Worm (Caenorhabditis elegans): ENCODE results near the gene C28G1.6.

The C28G1.6 gene

DNA sequence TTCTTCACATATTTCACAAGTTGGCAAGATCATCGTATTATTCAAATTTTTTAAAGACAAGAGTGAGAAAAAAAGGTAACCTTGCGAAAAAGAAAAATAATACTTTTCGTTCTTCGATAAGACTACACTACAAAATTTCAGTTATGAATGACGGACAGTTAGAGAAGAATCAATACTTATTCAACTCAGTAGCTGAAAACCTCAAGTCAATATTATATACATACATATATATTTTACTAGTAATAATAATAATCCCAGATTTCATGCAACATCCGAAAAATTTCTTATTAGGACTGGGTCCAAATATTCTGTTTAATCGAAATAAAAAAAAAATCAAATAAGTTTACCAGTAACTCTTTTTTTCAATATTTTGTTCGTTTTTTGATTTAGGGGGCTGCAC lies at the start of gene C28G1.6:
C28G1.6 (minus strand) TSS at position 101 of the 400 bp plus-strand sequence.
- TF ChIP-seq klf-2 (GFP tag; conservative IDR thresholded peaks at IDR 0.05) (no peak), tab-1 (GFP tag; IDR thresholded peaks at IDR 0.05) (no peak), ztf-23 (GFP tag; IDR thresholded peaks at IDR 0.05) (no peak), cog-1 (tag; optimal IDR thresholded peaks at IDR 0.05) (no peak), T22C8.4 (GFP tag; IDR thresholded peaks at IDR 0.05) (no peak), flt-1 (GFP tag; IDR thresholded peaks at IDR 0.05) (no peak)

ce11 chrX:8879349-8879748 lies 48.3 kb upstream of the C28G1.6 start, which contains the start of gene C06E2.2:
Gene C06E2.2, plus strand, starts transcription at chrX:8879649.
- no peak for TF ChIP-seq med-1 (GFP tag; optimal IDR thresholded peaks at IDR 0.05; ENCODE audit: insufficient read depth)
- no peak for TF ChIP-seq ztf-29 (GFP tag; IDR thresholded peaks at IDR 0.05)
- TF ChIP-seq cog-1 (tag; optimal IDR thresholded peaks at IDR 0.05): no peak
- no peak for TF ChIP-seq ztf-23 (GFP tag; IDR thresholded peaks at IDR 0.05)
- TF ChIP-seq ref-1 (GFP tag; conservative IDR thresholded peaks at IDR 0.05): no peak
- TF ChIP-seq klf-2 (GFP tag; conservative IDR thresholded peaks at IDR 0.05): no peak
- no peak for TF ChIP-seq tab-1 (GFP tag; IDR thresholded peaks at IDR 0.05)
- no peak for TF ChIP-seq flt-1 (GFP tag; IDR thresholded peaks at IDR 0.05)
- no peak for TF ChIP-seq T22C8.4 (GFP tag; IDR thresholded peaks at IDR 0.05)

DNA sequence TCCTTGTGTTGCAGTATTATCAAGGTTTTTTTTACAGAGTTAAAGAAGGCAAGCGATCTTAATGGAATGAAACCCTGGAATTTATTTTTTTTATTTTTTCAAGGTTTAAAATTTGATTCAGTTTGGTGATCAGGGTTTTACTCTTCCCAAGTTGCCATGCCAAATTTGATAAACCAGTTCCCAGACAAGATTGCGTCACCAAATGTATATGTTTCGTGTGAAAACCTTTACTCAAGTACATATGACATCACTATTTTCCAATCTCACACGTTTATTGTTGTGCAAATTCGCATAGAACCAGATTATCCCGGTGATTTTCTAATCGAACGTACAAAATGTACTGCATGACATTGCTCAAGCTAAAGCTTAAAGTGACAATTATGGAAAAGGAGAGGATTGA lies 47.6 kb upstream of the C28G1.6 start:
- no peak for TF ChIP-seq cog-1 (tag; optimal IDR thresholded peaks at IDR 0.05)
- no peak for TF ChIP-seq ztf-23 (GFP tag; IDR thresholded peaks at IDR 0.05)
- no peak for TF ChIP-seq med-1 (GFP tag; optimal IDR thresholded peaks at IDR 0.05; ENCODE audit: insufficient read depth)

DNA sequence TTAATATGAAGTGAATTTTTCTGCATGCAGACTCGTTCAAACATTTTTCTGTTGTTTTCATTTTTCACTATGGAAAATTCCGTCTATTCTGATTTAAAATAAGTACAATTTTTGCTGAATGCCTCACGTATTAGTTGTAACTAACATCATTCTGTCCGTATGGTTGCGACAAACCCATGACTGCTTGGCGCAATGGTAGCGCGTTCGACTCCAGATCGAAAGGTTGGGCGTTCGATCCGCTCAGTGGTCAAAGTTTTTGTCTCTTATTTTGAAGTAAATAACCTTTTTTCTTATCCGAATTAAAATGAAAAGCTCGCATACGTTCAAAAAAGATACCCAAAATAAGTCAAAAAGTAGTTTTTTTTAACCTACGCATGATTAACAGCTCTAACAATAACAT lies 46.1 kb upstream of the C28G1.6 start:
- TF ChIP-seq ztf-29 (GFP tag; IDR thresholded peaks at IDR 0.05): no peak
- no peak for TF ChIP-seq tab-1 (GFP tag; IDR thresholded peaks at IDR 0.05)
- TF ChIP-seq ztf-23 (GFP tag; IDR thresholded peaks at IDR 0.05): no peak
- no peak for TF ChIP-seq ref-1 (GFP tag; conservative IDR thresholded peaks at IDR 0.05)
- no peak for TF ChIP-seq med-1 (GFP tag; optimal IDR thresholded peaks at IDR 0.05; ENCODE audit: insufficient read depth)
- TF ChIP-seq T22C8.4 (GFP tag; IDR thresholded peaks at IDR 0.05): no peak
- no peak for TF ChIP-seq flt-1 (GFP tag; IDR thresholded peaks at IDR 0.05)
- TF ChIP-seq klf-2 (GFP tag; conservative IDR thresholded peaks at IDR 0.05): no peak
- no peak for TF ChIP-seq cog-1 (tag; optimal IDR thresholded peaks at IDR 0.05)

DNA sequence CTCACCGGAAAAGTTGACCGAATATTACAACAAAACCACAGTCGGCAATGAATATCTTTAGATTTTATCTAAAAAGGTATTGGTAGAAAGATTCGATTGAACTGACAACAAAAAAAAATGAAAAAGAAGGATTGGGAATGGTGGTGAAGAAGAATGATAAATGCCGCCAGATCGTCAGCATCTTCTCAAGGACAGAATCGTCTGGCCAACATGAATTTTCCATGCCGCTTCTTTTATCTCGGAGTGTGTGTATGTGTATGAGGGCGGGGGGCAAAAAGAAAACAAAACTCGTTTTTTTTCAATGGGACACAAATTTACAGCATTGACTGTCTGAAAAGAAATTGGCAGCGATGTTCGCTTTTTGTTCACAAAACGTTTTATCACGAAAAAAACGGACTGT lies 44.8 kb upstream of the C28G1.6 start:
- no peak for TF ChIP-seq klf-2 (GFP tag; conservative IDR thresholded peaks at IDR 0.05)
- TF ChIP-seq cog-1 (tag; optimal IDR thresholded peaks at IDR 0.05): no peak
- no peak for TF ChIP-seq ztf-29 (GFP tag; IDR thresholded peaks at IDR 0.05)
- no peak for TF ChIP-seq med-1 (GFP tag; optimal IDR thresholded peaks at IDR 0.05; ENCODE audit: insufficient read depth)
- TF ChIP-seq ztf-23 (GFP tag; IDR thresholded peaks at IDR 0.05): no peak
- TF ChIP-seq tab-1 (GFP tag; IDR thresholded peaks at IDR 0.05): no peak
- TF ChIP-seq T22C8.4 (GFP tag; IDR thresholded peaks at IDR 0.05): no peak

DNA sequence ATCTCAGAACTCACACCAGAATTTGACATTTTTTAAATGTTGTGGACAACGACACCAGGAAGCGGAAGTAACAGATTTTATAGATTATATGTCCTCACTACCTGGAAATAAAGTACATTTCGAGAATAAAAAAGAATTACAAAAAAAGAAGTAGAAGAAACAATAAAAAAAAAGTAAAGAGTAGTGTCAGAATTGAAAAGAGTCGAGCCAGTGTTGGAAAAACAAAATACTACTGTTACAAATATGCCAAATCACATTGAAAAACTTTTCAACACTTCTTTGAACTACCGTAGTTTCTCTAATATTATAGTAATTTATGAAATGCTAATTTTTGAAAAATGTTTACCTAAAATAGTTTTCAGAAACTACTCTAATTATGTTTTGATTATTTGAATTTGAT lies 43.7 kb upstream of the C28G1.6 start, which contains the start of gene C06E2.1:
C06E2.1 (minus strand) TSS at position 101 of the 400 bp plus-strand sequence.
- TF ChIP-seq klf-2 (GFP tag; conservative IDR thresholded peaks at IDR 0.05): no peak

- TF ChIP-seq cog-1 (tag; optimal IDR thresholded peaks at IDR 0.05) (no peak), ztf-29 (GFP tag; IDR thresholded peaks at IDR 0.05) (no peak), ref-1 (GFP tag; conservative IDR thresholded peaks at IDR 0.05) (no peak), klf-2 (GFP tag; conservative IDR thresholded peaks at IDR 0.05) (no peak), tab-1 (GFP tag; IDR thresholded peaks at IDR 0.05) (no peak), med-1 (GFP tag; optimal IDR thresholded peaks at IDR 0.05; ENCODE audit: insufficient read depth) (no peak), ztf-23 (GFP tag; IDR thresholded peaks at IDR 0.05) (no peak), T22C8.4 (GFP tag; IDR thresholded peaks at IDR 0.05) (no peak), flt-1 (GFP tag; IDR thresholded peaks at IDR 0.05) (no peak)
Measured at ce11 chrX:8869112-8869675, 38.1 kb upstream of the C28G1.6 start, which contains the start of the genes ubc-22 and ubc-21. Gene ubc-22, minus strand, starts transcription at chrX:8869162. Gene ubc-21, plus strand, starts transcription at chrX:8869625.

- TF ChIP-seq ztf-29 (GFP tag; IDR thresholded peaks at IDR 0.05) (no peak), T22C8.4 (GFP tag; IDR thresholded peaks at IDR 0.05) (no peak), flt-1 (GFP tag; IDR thresholded peaks at IDR 0.05) (no peak), ztf-23 (GFP tag; IDR thresholded peaks at IDR 0.05) (no peak)
Measured at ce11 chrX:8866563-8866962, 35.5 kb upstream of the C28G1.6 start, which contains the start of gene ins-9. Gene ins-9, minus strand, starts transcription at chrX:8866663.

DNA sequence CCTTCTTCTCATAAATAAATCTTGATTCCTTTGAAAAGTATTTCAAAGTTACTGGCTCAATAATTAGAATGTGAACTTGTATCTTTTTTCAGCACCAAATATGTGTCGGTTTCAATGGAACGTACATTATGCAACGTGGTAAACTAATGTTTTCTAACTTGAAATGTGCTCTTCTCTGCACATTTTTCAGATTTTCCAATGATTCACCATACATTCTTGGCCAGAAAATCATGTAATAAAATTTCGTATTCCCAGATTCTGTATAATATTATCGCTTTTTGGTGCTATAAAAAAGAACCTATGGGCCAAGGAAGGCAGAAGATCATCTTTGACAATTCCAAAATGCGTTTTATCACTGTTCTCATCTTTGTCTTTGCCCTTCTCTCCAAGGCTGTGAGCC lies 29.9 kb upstream of the C28G1.6 start, which contains the start of gene C06E2.9:
C06E2.9 (plus strand) TSS at position 301 of the 400 bp plus-strand sequence.
- TF ChIP-seq ref-1 (GFP tag; conservative IDR thresholded peaks at IDR 0.05) (no peak), med-1 (GFP tag; optimal IDR thresholded peaks at IDR 0.05; ENCODE audit: insufficient read depth) (no peak), cog-1 (tag; optimal IDR thresholded peaks at IDR 0.05) (no peak), klf-2 (GFP tag; conservative IDR thresholded peaks at IDR 0.05) (no peak), T22C8.4 (GFP tag; IDR thresholded peaks at IDR 0.05) (no peak), flt-1 (GFP tag; IDR thresholded peaks at IDR 0.05) (no peak), ztf-23 (GFP tag; IDR thresholded peaks at IDR 0.05) (no peak), tab-1 (GFP tag; IDR thresholded peaks at IDR 0.05) (no peak), ztf-29 (GFP tag; IDR thresholded peaks at IDR 0.05) (no peak)

ce11 chrX:8859538-8859937 lies 28.5 kb upstream of the C28G1.6 start:
- no peak for TF ChIP-seq cog-1 (tag; optimal IDR thresholded peaks at IDR 0.05)
- TF ChIP-seq ztf-29 (GFP tag; IDR thresholded peaks at IDR 0.05): no peak
- TF ChIP-seq ztf-23 (GFP tag; IDR thresholded peaks at IDR 0.05): no peak
- TF ChIP-seq T22C8.4 (GFP tag; IDR thresholded peaks at IDR 0.05): no peak
- TF ChIP-seq flt-1 (GFP tag; IDR thresholded peaks at IDR 0.05): no peak
- TF ChIP-seq ref-1 (GFP tag; conservative IDR thresholded peaks at IDR 0.05): no peak
- TF ChIP-seq klf-2 (GFP tag; conservative IDR thresholded peaks at IDR 0.05): no peak
- TF ChIP-seq med-1 (GFP tag; optimal IDR thresholded peaks at IDR 0.05; ENCODE audit: insufficient read depth): no peak
- TF ChIP-seq tab-1 (GFP tag; IDR thresholded peaks at IDR 0.05): no peak

Measured in whole organism, midembryonic.